Worm (Caenorhabditis elegans) whole organism, mixed stage, embryonic: ENCODE data around the gene gfi-3.

Source experiments
- M03D4.4 ChIP-seq: sonication (generic microtip); optimal IDR thresholded peaks from 2 replicates; lab custom pipeline; 2017; ENCODE audit warnings: mild to moderate bottlenecking, missing genetic modification characterization, missing compliant biosample characterization
- bed-3 ChIP-seq: fragments of 200-800 bp; sonication (Bioruptor generic); optimal IDR thresholded peaks from 3 replicates; lab custom pipeline; 2018; ENCODE audit warnings: mild to moderate bottlenecking, missing genetic modification characterization, moderate library complexity, missing compliant biosample characterization
- blmp-1 ChIP-seq: fragments of 150-350 bp; optimal IDR thresholded peaks from 2 replicates; lab custom pipeline; 2014; ENCODE audit warnings: missing biosample characterization, missing genetic modification characterization
- ceh-39 ChIP-seq: fragments of 150-350 bp; optimal IDR thresholded peaks from 2 replicates; lab custom pipeline; 2014; ENCODE audit warnings: missing biosample characterization, missing genetic modification characterization
- ceh-43 ChIP-seq: fragments of 200-800 bp; sonication (Bioruptor generic); optimal IDR thresholded peaks from 2 replicates; lab custom pipeline; 2018; ENCODE audit warnings: mild to moderate bottlenecking, missing genetic modification characterization, moderate library complexity, missing compliant biosample characterization
- ceh-83 ChIP-seq: fragments of 200-800 bp; sonication (Bioruptor generic); optimal IDR thresholded peaks from 2 replicates; lab custom pipeline; 2018; ENCODE audit warnings: mild to moderate bottlenecking, missing genetic modification characterization, missing compliant biosample characterization
- ces-1 ChIP-seq: fragments of 150-350 bp; optimal IDR thresholded peaks from 2 replicates; lab custom pipeline; 2014; ENCODE audit warnings: missing biosample characterization, missing genetic modification reagents, missing genetic modification characterization
- cnd-1 ChIP-seq: fragments of 200-800 bp; sonication (Bioruptor generic); optimal IDR thresholded peaks from 2 replicates; lab custom pipeline; 2018; ENCODE audit warnings: mild to moderate bottlenecking, missing genetic modification characterization, missing compliant biosample characterization
- elt-1 ChIP-seq: sonication (generic microtip); optimal IDR thresholded peaks from 2 replicates; lab custom pipeline; 2017; ENCODE audit warnings: missing genetic modification characterization, mild to moderate bottlenecking, missing compliant biosample characterization, antibody characterized with exemption, moderate library complexity, borderline replicate concordance; ENCODE audit not compliant: insufficient read depth
- elt-3 ChIP-seq: fragments of 150-350 bp; optimal IDR thresholded peaks from 2 replicates; lab custom pipeline; 2014; ENCODE audit warnings: missing biosample characterization, missing genetic modification characterization
- flh-1 ChIP-seq: fragments of 200-800 bp; sonication (Bioruptor generic); optimal IDR thresholded peaks from 2 replicates; lab custom pipeline; 2018; ENCODE audit warnings: mild to moderate bottlenecking, missing genetic modification characterization, moderate library complexity, missing compliant biosample characterization
- ham-2 ChIP-seq: fragments of 200-800 bp; sonication (Bioruptor generic); optimal IDR thresholded peaks from 2 replicates; lab custom pipeline; 2018; ENCODE audit warnings: mild to moderate bottlenecking, missing genetic modification characterization, missing compliant biosample characterization
- hlh-1 ChIP-seq: fragments of 150-350 bp; optimal IDR thresholded peaks from 2 replicates; lab custom pipeline; 2014; ENCODE audit warnings: missing biosample characterization, missing genetic modification reagents, missing genetic modification characterization
- lin-13 ChIP-seq: fragments of 150-350 bp; optimal IDR thresholded peaks from 2 replicates; lab custom pipeline; 2014; ENCODE audit warnings: missing biosample characterization, missing genetic modification characterization
- lsy-2 ChIP-seq: fragments of 150-350 bp; optimal IDR thresholded peaks from 2 replicates; lab custom pipeline; 2014; ENCODE audit warnings: missing biosample characterization, missing genetic modification characterization
- mab-5 ChIP-seq: fragments of 150-350 bp; optimal IDR thresholded peaks from 2 replicates; lab custom pipeline; 2014; ENCODE audit warnings: missing biosample characterization, missing genetic modification characterization
- mep-1 ChIP-seq: fragments of 150-350 bp; optimal IDR thresholded peaks from 2 replicates; lab custom pipeline; 2017; ENCODE audit warnings: missing biosample characterization, missing genetic modification reagents, missing genetic modification characterization, inconsistent platforms
- mls-2 ChIP-seq: sonication (generic microtip); optimal IDR thresholded peaks from 2 replicates; lab custom pipeline; 2016; ENCODE audit warnings: mild to moderate bottlenecking, missing genetic modification characterization, moderate library complexity, missing compliant biosample characterization
- nhr-12 ChIP-seq: fragments of 150-350 bp; optimal IDR thresholded peaks from 2 replicates; lab custom pipeline; 2014; ENCODE audit warnings: missing biosample characterization, missing genetic modification characterization
- nhr-2 ChIP-seq: fragments of 150-350 bp; optimal IDR thresholded peaks from 2 replicates; lab custom pipeline; 2014; ENCODE audit warnings: missing biosample characterization, missing genetic modification characterization
- nhr-237 ChIP-seq: fragments of 150-350 bp; optimal IDR thresholded peaks from 2 replicates; lab custom pipeline; 2014; ENCODE audit warnings: missing biosample characterization, missing genetic modification characterization
- nhr-28 ChIP-seq: fragments of 150-350 bp; optimal IDR thresholded peaks from 2 replicates; lab custom pipeline; 2014; ENCODE audit warnings: missing biosample characterization, missing genetic modification characterization
- nhr-76 ChIP-seq: sonication (generic microtip); optimal IDR thresholded peaks from 2 replicates; lab custom pipeline; 2017; ENCODE audit warnings: missing biosample characterization, missing genetic modification characterization
- pha-4 ChIP-seq: fragments of 150-350 bp; optimal IDR thresholded peaks from 2 replicates; lab custom pipeline; 2018; ENCODE audit warnings: missing biosample characterization, missing genetic modification reagents, missing genetic modification characterization
- sem-2 ChIP-seq: fragments of 200-800 bp; sonication (Bioruptor generic); optimal IDR thresholded peaks from 2 replicates; lab custom pipeline; 2018; ENCODE audit warnings: mild to moderate bottlenecking, missing genetic modification characterization, missing compliant biosample characterization
- tbx-8 ChIP-seq: fragments of 200-800 bp; sonication (Bioruptor generic); optimal IDR thresholded peaks from 2 replicates; lab custom pipeline; 2018; ENCODE audit warnings: mild to moderate bottlenecking, missing genetic modification characterization, moderate library complexity, missing compliant biosample characterization
- unc-120 ChIP-seq: sonication (generic microtip); optimal IDR thresholded peaks from 2 replicates; lab custom pipeline; 2017; ENCODE audit warnings: missing genetic modification characterization, missing compliant biosample characterization; ENCODE audit not compliant: poor library complexity, severe bottlenecking
- unc-62 ChIP-seq: fragments of 150-350 bp; optimal IDR thresholded peaks from 2 replicates; lab custom pipeline; 2014; ENCODE audit warnings: missing biosample characterization, missing genetic modification reagents, missing genetic modification characterization
- zip-8 ChIP-seq: fragments of 150-350 bp; optimal IDR thresholded peaks from 2 replicates; lab custom pipeline; 2014; ENCODE audit warnings: missing biosample characterization, missing genetic modification characterization

gfi-3 gene

ce11 chrX:14492441-14492840, 12.1 kb downstream of the gfi-3 start:
- TF ChIP-seq ceh-43 (GFP tag; lab: Kevin White, UChicago) = no peak
- no peak for TF ChIP-seq pha-4 (tag; lab: Kevin White, UChicago)
- no peak for TF ChIP-seq elt-1 (tag; lab: Kevin White, UChicago)
- no peak for TF ChIP-seq mab-5 (tag; lab: Kevin White, UChicago)

- no peak for TF ChIP-seq ham-2 (GFP tag; lab: Kevin White, UChicago)
- TF ChIP-seq unc-62 (GFP tag; lab: Kevin White, UChicago) = no peak
- no peak for TF ChIP-seq nhr-12 (tag; lab: Kevin White, UChicago)
- no peak for TF ChIP-seq tbx-8 (GFP tag; lab: Kevin White, UChicago)
- no peak for TF ChIP-seq M03D4.4 (tag; lab: Kevin White, UChicago)
- no peak for TF ChIP-seq hlh-1 (tag; lab: Kevin White, UChicago)
- no peak for TF ChIP-seq lsy-2 (tag; lab: Kevin White, UChicago)
- no peak for TF ChIP-seq mab-5 (tag; lab: Kevin White, UChicago)
- no peak for TF ChIP-seq lin-13 (tag; lab: Kevin White, UChicago)
- TF ChIP-seq cnd-1 (tag; lab: Kevin White, UChicago) = no peak
- no peak for TF ChIP-seq ces-1 (GFP tag; lab: Kevin White, UChicago)
- TF ChIP-seq bed-3 (GFP tag; lab: Kevin White, UChicago) = no peak
- TF ChIP-seq, all 35 proteins: peak for 0
Observed at ce11 chrX:14495075-14495474, 14.7 kb downstream of the gfi-3 start.

- TF ChIP-seq tbx-8 (GFP tag; lab: Kevin White, UChicago) (no peak), lsy-2 (tag; lab: Kevin White, UChicago) (no peak), nhr-76 (tag; lab: Kevin White, UChicago) (no peak), elt-3 (tag; lab: Kevin White, UChicago) (no peak), mep-1 (no peak), mls-2 (no peak), cnd-1 (tag; lab: Kevin White, UChicago) (no peak)
Observed at ce11 chrX:14495785-14496184, 15.4 kb downstream of the gfi-3 start, which contains the start of gene ztf-14. Gene ztf-14, plus strand, starts transcription at chrX:14496085.

- peak; percentile 49 for TF ChIP-seq hlh-1 (tag; lab: Kevin White, UChicago)
- TF ChIP-seq lin-13 (tag; lab: Kevin White, UChicago) = no peak
Observed at ce11 chrX:14496545-14496944, 16.2 kb downstream of the gfi-3 start.

- TF ChIP-seq pha-4 (tag; lab: Kevin White, UChicago) = no peak
- no peak for TF ChIP-seq unc-62 (GFP tag; lab: Kevin White, UChicago)
- no peak for TF ChIP-seq zip-8
- TF ChIP-seq flh-1 (GFP tag; lab: Kevin White, UChicago) = no peak
Observed at ce11 chrX:14499830-14500409, 19.5 kb downstream of the gfi-3 start.

- TF ChIP-seq ceh-83 (no peak), mep-1 (no peak), ceh-39 (no peak), unc-120 (tag; lab: Kevin White, UChicago) (no peak), tbx-8 (GFP tag; lab: Kevin White, UChicago) (no peak), nhr-76 (tag; lab: Kevin White, UChicago) (no peak), nhr-237 (tag; lab: Kevin White, UChicago) (no peak), blmp-1 (tag; lab: Kevin White, UChicago) (no peak), mab-5 (tag; lab: Kevin White, UChicago) (no peak), lsy-2 (tag; lab: Kevin White, UChicago) (no peak), sem-2 (GFP tag; lab: Kevin White, UChicago) (no peak), ces-1 (GFP tag; lab: Kevin White, UChicago) (no peak), ham-2 (GFP tag; lab: Kevin White, UChicago) (no peak), mls-2 (no peak), zip-8 (no peak), nhr-2 (tag; lab: Kevin White, UChicago) (no peak), flh-1 (GFP tag; lab: Kevin White, UChicago) (no peak), nhr-28 (tag; lab: Kevin White, UChicago) (no peak), cnd-1 (tag; lab: Kevin White, UChicago) (no peak)
Observed at ce11 chrX:14500422-14501058, 20.2 kb downstream of the gfi-3 start.
